Fruit fly (Drosophila melanogaster) whole organism, embryonic: ENCODE data around the gene CG10165.

Experiments
- Ada2b ChIP-seq: fragments of 200-800 bp; sonication (Bioruptor generic); IDR thresholded peaks from 2 replicates; pipeline ENCODE4 v1.3.6; 2022; ENCODE audit warnings: missing biosample characterization, missing genetic modification characterization
- Adf1 ChIP-seq: fragments of 200-800 bp; sonication (Bioruptor generic); IDR thresholded peaks from 2 replicates; pipeline ENCODE4 v1.3.6; 2022; ENCODE audit warnings: missing biosample characterization, missing genetic modification characterization
- B-H1 ChIP-seq: fragments of 200-800 bp; sonication (Bioruptor generic); IDR thresholded peaks from 3 replicates; pipeline ENCODE4 v1.3.6; 2022; ENCODE audit warnings: missing biosample characterization, missing genetic modification characterization
- CG1024 ChIP-seq: fragments of 200-800 bp; sonication (Bioruptor generic); IDR thresholded peaks from 2 replicates; pipeline ENCODE4 v1.3.6; 2022; ENCODE audit warnings: missing biosample characterization, missing genetic modification characterization
- CG10267 ChIP-seq: fragments of 200-800 bp; sonication (Bioruptor generic); optimal IDR thresholded peaks from 2 replicates; lab custom pipeline; 2018; ENCODE audit warnings: missing biosample characterization, mild to moderate bottlenecking, missing genetic modification characterization, moderate library complexity
- CG10543 ChIP-seq: fragments of 200-800 bp; sonication (Bioruptor generic); optimal IDR thresholded peaks from 3 replicates; lab custom pipeline; 2017; ENCODE audit warnings: missing biosample characterization, mild to moderate bottlenecking, missing genetic modification characterization, moderate library complexity
- CG11398 ChIP-seq: fragments of 200-800 bp; sonication (Bioruptor generic); optimal IDR thresholded peaks from 2 replicates; lab custom pipeline; 2016; ENCODE audit warnings: missing biosample characterization, missing genetic modification characterization
- CG11560 ChIP-seq: fragments of 200-800 bp; sonication (Bioruptor generic); IDR thresholded peaks from 3 replicates; pipeline ENCODE4 v1.3.6; 2022; ENCODE audit warnings: missing biosample characterization, missing genetic modification characterization
- CG12659 ChIP-seq: fragments of 200-800 bp; sonication (Bioruptor generic); optimal IDR thresholded peaks from 3 replicates; lab custom pipeline; 2017; ENCODE audit warnings: mild to moderate bottlenecking, missing biosample characterization, missing genetic modification reagents, missing genetic modification characterization
- CG12942 ChIP-seq: fragments of 200-800 bp; sonication (Bioruptor generic); optimal IDR thresholded peaks from 3 replicates; lab custom pipeline; 2016; ENCODE audit warnings: missing biosample characterization, missing genetic modification characterization
- CG14965 ChIP-seq: fragments of 200-800 bp; sonication (Bioruptor generic); optimal IDR thresholded peaks from 2 replicates; lab custom pipeline; 2016; ENCODE audit warnings: missing biosample characterization, missing genetic modification characterization, borderline replicate concordance
- CG15479 ChIP-seq: fragments of 200-800 bp; sonication (Bioruptor generic); optimal IDR thresholded peaks from 3 replicates; lab custom pipeline; 2019; ENCODE audit warnings: missing biosample characterization, mild to moderate bottlenecking, missing genetic modification characterization, moderate library complexity
- CG15514 ChIP-seq: fragments of 200-800 bp; sonication (Bioruptor generic); optimal IDR thresholded peaks from 3 replicates; lab custom pipeline; 2017; ENCODE audit warnings: missing biosample characterization, missing genetic modification characterization, mild to moderate bottlenecking, moderate library complexity, missing genetic modification reagents
- CG15601 ChIP-seq: fragments of 200-800 bp; sonication (Bioruptor generic); optimal IDR thresholded peaks from 3 replicates; lab custom pipeline; 2019; ENCODE audit warnings: missing biosample characterization, mild to moderate bottlenecking, missing genetic modification characterization, moderate library complexity
- CG17359 ChIP-seq: fragments of 200-800 bp; sonication (Bioruptor generic); optimal IDR thresholded peaks from 3 replicates; lab custom pipeline; 2018; ENCODE audit warnings: missing biosample characterization, mild to moderate bottlenecking, missing genetic modification characterization, moderate library complexity
- CG17568 ChIP-seq: fragments of 200-800 bp; sonication (Bioruptor generic); optimal IDR thresholded peaks from 2 replicates; lab custom pipeline; 2018; ENCODE audit warnings: missing biosample characterization, mild to moderate bottlenecking, missing genetic modification characterization, moderate library complexity
- CG1832 ChIP-seq: fragments of 200-800 bp; sonication (Bioruptor generic); optimal IDR thresholded peaks from 2 replicates; lab custom pipeline; 2017; ENCODE audit warnings: missing biosample characterization, mild to moderate bottlenecking, missing genetic modification characterization, inconsistent platforms
- CG2678 ChIP-seq: fragments of 200-800 bp; sonication (Bioruptor generic); optimal IDR thresholded peaks from 3 replicates; lab custom pipeline; 2019; ENCODE audit warnings: missing biosample characterization, mild to moderate bottlenecking, missing genetic modification characterization, moderate library complexity
- CG2889 ChIP-seq: fragments of 200-800 bp; sonication (Bioruptor generic); IDR thresholded peaks from 3 replicates; pipeline ENCODE4 v1.3.6; 2022; ENCODE audit warnings: missing biosample characterization, missing genetic modification characterization
- CG30403 ChIP-seq: fragments of 200-800 bp; sonication (Bioruptor generic); optimal IDR thresholded peaks from 3 replicates; lab custom pipeline; 2016; ENCODE audit warnings: missing biosample characterization, missing genetic modification characterization
- CG31365 ChIP-seq: fragments of 200-800 bp; sonication (Bioruptor generic); optimal IDR thresholded peaks from 2 replicates; lab custom pipeline; 2018; ENCODE audit warnings: missing biosample characterization, mild to moderate bottlenecking, missing genetic modification characterization
- CG3281 ChIP-seq: fragments of 200-800 bp; sonication (Bioruptor generic); optimal IDR thresholded peaks from 3 replicates; lab custom pipeline; 2017; ENCODE audit warnings: missing biosample characterization, mild to moderate bottlenecking, missing genetic modification characterization
- CG33213 ChIP-seq: fragments of 200-800 bp; sonication (Bioruptor generic); optimal IDR thresholded peaks from 3 replicates; lab custom pipeline; 2016; ENCODE audit warnings: missing biosample characterization, missing genetic modification characterization
- CG43689 ChIP-seq: fragments of 200-800 bp; sonication (Bioruptor generic); IDR thresholded peaks from 2 replicates; pipeline ENCODE4 v1.3.6; 2022; ENCODE audit warnings: missing biosample characterization, missing genetic modification characterization
- CG6654 ChIP-seq: fragments of 200-800 bp; sonication (Bioruptor generic); optimal IDR thresholded peaks from 2 replicates; lab custom pipeline; 2017; ENCODE audit warnings: missing biosample characterization, mild to moderate bottlenecking, missing genetic modification characterization
- CG7745 ChIP-seq: fragments of 200-800 bp; sonication (Bioruptor generic); optimal IDR thresholded peaks from 2 replicates; lab custom pipeline; 2018; ENCODE audit warnings: missing biosample characterization, mild to moderate bottlenecking, missing genetic modification characterization, moderate library complexity
- Dbx ChIP-seq: fragments of 200-800 bp; sonication (Bioruptor generic); IDR thresholded peaks from 3 replicates; pipeline ENCODE4 v1.3.6; 2022; ENCODE audit warnings: missing biosample characterization, missing genetic modification characterization
- Hmr ChIP-seq: fragments of 200-800 bp; sonication (Bioruptor generic); optimal IDR thresholded peaks from 3 replicates; lab custom pipeline; 2017; ENCODE audit warnings: mild to moderate bottlenecking, missing biosample characterization, missing genetic modification reagents, missing genetic modification characterization
- Hr39 ChIP-seq: fragments of >200 bp; optimal IDR thresholded peaks from 2 replicates; lab custom pipeline; 2017
- Myb ChIP-seq: fragments of 200-800 bp; sonication (Bioruptor generic); optimal IDR thresholded peaks from 2 replicates; lab custom pipeline; 2016; ENCODE audit warnings: missing biosample characterization, missing genetic modification characterization
- Tbp ChIP-seq: fragments of >200 bp; optimal IDR thresholded peaks from 2 replicates; lab custom pipeline; 2018; ENCODE audit warnings: missing biosample characterization, missing genetic modification characterization
- Vsx1 ChIP-seq: fragments of 200-800 bp; sonication (Bioruptor generic); optimal IDR thresholded peaks from 2 replicates; lab custom pipeline; 2017; ENCODE audit warnings: missing biosample characterization, mild to moderate bottlenecking, missing genetic modification characterization, missing genetic modification reagents
- aop ChIP-seq: fragments of 200-800 bp; sonication (Bioruptor generic); IDR thresholded peaks from 2 replicates; pipeline ENCODE4 v1.3.6; 2022; ENCODE audit warnings: missing biosample characterization, missing genetic modification characterization
- bbx ChIP-seq: fragments of 200-800 bp; sonication (Bioruptor generic); IDR thresholded peaks from 2 replicates; pipeline ENCODE4 v1.3.6; 2022; ENCODE audit warnings: missing biosample characterization, missing genetic modification characterization; ENCODE audit not compliant: partially characterized antibody
- bsh ChIP-seq, 2 experiments: fragments of 200-800 bp; sonication (Bioruptor generic); optimal IDR thresholded peaks; 2 replicates each; lab custom pipeline; 2017 to 2018; ENCODE audit warnings: mild to moderate bottlenecking in 2 of 2, missing biosample characterization in 2 of 2, missing genetic modification characterization in 2 of 2, moderate library complexity in 1 of 2
- cato ChIP-seq: fragments of 200-800 bp; sonication (Bioruptor generic); optimal IDR thresholded peaks from 2 replicates; lab custom pipeline; 2016; ENCODE audit warnings: missing biosample characterization, missing genetic modification characterization, borderline replicate concordance
- crol ChIP-seq: fragments of 200-800 bp; sonication (Bioruptor generic); IDR thresholded peaks from 2 replicates; pipeline ENCODE4 v1.3.6; 2022; ENCODE audit warnings: missing biosample characterization, missing genetic modification characterization
- fd64A ChIP-seq: fragments of 200-800 bp; sonication (Bioruptor generic); optimal IDR thresholded peaks from 3 replicates; lab custom pipeline; 2018; ENCODE audit warnings: missing biosample characterization, mild to moderate bottlenecking, missing genetic modification characterization
- ken ChIP-seq: fragments of 200-800 bp; sonication (Bioruptor generic); IDR thresholded peaks from 3 replicates; pipeline ENCODE4 v1.3.6; 2022; ENCODE audit warnings: missing biosample characterization, missing genetic modification characterization
- kni ChIP-seq: fragments of 200-800 bp; sonication (Bioruptor generic); optimal IDR thresholded peaks from 3 replicates; lab custom pipeline; 2017; ENCODE audit warnings: mild to moderate bottlenecking, missing biosample characterization, missing genetic modification reagents, missing genetic modification characterization
- p53 ChIP-seq: fragments of 200-800 bp; sonication (Bioruptor generic); optimal IDR thresholded peaks from 2 replicates; lab custom pipeline; 2016; ENCODE audit warnings: missing biosample characterization, missing genetic modification characterization
- peb ChIP-seq: fragments of 200-800 bp; sonication (Bioruptor generic); IDR thresholded peaks from 2 replicates; pipeline ENCODE4 v1.3.6; 2022; ENCODE audit warnings: missing biosample characterization, missing genetic modification characterization
- psq ChIP-seq: fragments of 200-800 bp; sonication (Bioruptor generic); optimal IDR thresholded peaks from 2 replicates; lab custom pipeline; 2017; ENCODE audit warnings: missing biosample characterization, missing genetic modification characterization
- repo ChIP-seq: fragments of 200-800 bp; sonication (Bioruptor generic); optimal IDR thresholded peaks from 2 replicates; lab custom pipeline; 2016; ENCODE audit warnings: missing biosample characterization, missing genetic modification characterization
- sc ChIP-seq, 3 experiments: fragments of >200 bp in 2 of 3; fragments of 200-800 bp in 1 of 3; sonication (Bioruptor generic) in 1 of 3; optimal IDR thresholded peaks; 2 replicates in 2 of 3; 3 replicates in 1 of 3; lab custom pipeline; 2017; ENCODE audit warnings: mild to moderate bottlenecking in 1 of 3, missing biosample characterization in 1 of 3, missing genetic modification characterization in 1 of 3, missing genetic modification reagents in 1 of 3
- slou ChIP-seq: fragments of 200-800 bp; sonication (Bioruptor generic); optimal IDR thresholded peaks from 3 replicates; lab custom pipeline; 2016; ENCODE audit warnings: missing biosample characterization, missing genetic modification characterization
- slp2 ChIP-seq: fragments of 200-800 bp; sonication (Bioruptor generic); optimal IDR thresholded peaks from 2 replicates; lab custom pipeline; 2016; ENCODE audit warnings: missing biosample characterization, missing genetic modification characterization
- sqz ChIP-seq: fragments of 200-800 bp; sonication (Bioruptor generic); optimal IDR thresholded peaks from 3 replicates; lab custom pipeline; 2018; ENCODE audit warnings: missing biosample characterization, mild to moderate bottlenecking, missing genetic modification characterization
- tgo ChIP-seq: fragments of 200-800 bp; sonication (Bioruptor generic); IDR thresholded peaks from 3 replicates; pipeline ENCODE4 v1.3.6; 2022; ENCODE audit warnings: missing biosample characterization, missing genetic modification characterization
- tup ChIP-seq: fragments of 200-800 bp; sonication (Bioruptor generic); optimal IDR thresholded peaks from 2 replicates; lab custom pipeline; 2016; ENCODE audit warnings: missing biosample characterization, mild to moderate bottlenecking, missing genetic modification characterization, moderate library complexity
- zf30C ChIP-seq: fragments of 200-800 bp; sonication (Bioruptor generic); optimal IDR thresholded peaks from 3 replicates; lab custom pipeline; 2018; ENCODE audit warnings: missing biosample characterization, mild to moderate bottlenecking, missing genetic modification characterization

Gene CG10165

dm6 chr2L:19526316-19526715, 3.8 kb downstream of the CG10165 start, which contains the start of the genes Dpm1 and CG10137 (continued):
- TF ChIP-seq CG11398 (GFP tag; lab: Kevin White, UChicago) = no peak
- no peak for TF ChIP-seq p53
- peak; percentile 65 for TF ChIP-seq Myb (GFP tag; lab: Kevin White, UChicago)
- no peak for TF ChIP-seq CG43689
- no peak for TF ChIP-seq peb (GFP tag; lab: Robert Waterston, UW)
- TF ChIP-seq CG15514 (GFP tag; lab: Kevin White, UChicago) = peak; percentile 46
- TF ChIP-seq CG3281 (GFP tag; lab: Kevin White, UChicago) = no peak
- TF ChIP-seq Ada2b (GFP tag; lab: Robert Waterston, UW) = no peak
- no peak for TF ChIP-seq CG2678 (tag; lab: Kevin White, UChicago)
- TF ChIP-seq Vsx1 (GFP tag; lab: Kevin White, UChicago) = no peak
- no peak for TF ChIP-seq CG6654 (GFP tag; lab: Kevin White, UChicago)
- TF ChIP-seq CG17568 (GFP tag; lab: Kevin White, UChicago) = no peak
- no peak for TF ChIP-seq B-H1
- no peak for TF ChIP-seq Adf1 (GFP tag; lab: Robert Waterston, UW)
- TF ChIP-seq CG15601 = peak; percentile 15
- TF ChIP-seq CG1832 (GFP tag; lab: Kevin White, UChicago) = no peak
- no peak for TF ChIP-seq repo (GFP tag; lab: Kevin White, UChicago)
- no peak for TF ChIP-seq zf30C (GFP tag; lab: Kevin White, UChicago)
- TF ChIP-seq CG12659 (GFP tag; lab: Kevin White, UChicago) = peak; percentile 82
- TF ChIP-seq CG7745 (tag; lab: Kevin White, UChicago) = no peak
- no peak for TF ChIP-seq CG33213 (GFP tag; lab: Kevin White, UChicago)
- TF ChIP-seq kni (GFP tag; lab: Kevin White, UChicago) = no peak
- peak; percentile 69 for TF ChIP-seq bbx (GFP tag; lab: Robert Waterston, UW)
- TF ChIP-seq CG12942 (GFP tag; lab: Kevin White, UChicago) = no peak
- TF ChIP-seq CG30403 = peak; percentile 4
- no peak for TF ChIP-seq cato (GFP tag; lab: Kevin White, UChicago)
- TF ChIP-seq fd64A = no peak
- no peak for TF ChIP-seq CG15479
- no peak for TF ChIP-seq sqz (GFP tag; lab: Kevin White, UChicago)
- no peak for TF ChIP-seq psq (GFP tag; lab: Kevin White, UChicago)
- no peak for TF ChIP-seq CG11560
- no peak for TF ChIP-seq CG2889 (GFP tag; lab: Robert Waterston, UW)
- no peak for TF ChIP-seq bsh (GFP tag; optimal IDR thresholded peaks at IDR 0.05; lab: Kevin White, UChicago)
- TF ChIP-seq tup (GFP tag; lab: Kevin White, UChicago) = no peak
- TF ChIP-seq sc (optimal IDR thresholded peaks at IDR 0.05; lab: Kevin White, UChicago) = no peak
- TF ChIP-seq sc (GFP tag; optimal IDR thresholded peaks at IDR 0.05; lab: Kevin White, UChicago) = no peak
- no peak for TF ChIP-seq crol (GFP tag; lab: Robert Waterston, UW)
- no peak for TF ChIP-seq ken (GFP tag; lab: Robert Waterston, UW)
- no peak for TF ChIP-seq aop (GFP tag; lab: Robert Waterston, UW)
- no peak for TF ChIP-seq slou (GFP tag; lab: Kevin White, UChicago)
- TF ChIP-seq Hmr (GFP tag; lab: Kevin White, UChicago) = peak; percentile 42
- TF ChIP-seq tgo (GFP tag; lab: Robert Waterston, UW) = no peak
- no peak for TF ChIP-seq Tbp (GFP tag; lab: Kevin White, UChicago)
- no peak for TF ChIP-seq CG17359 (tag; lab: Kevin White, UChicago)
- peak; percentile 96 for TF ChIP-seq CG10267 (tag; lab: Kevin White, UChicago)
- TF ChIP-seq CG10543 (GFP tag; lab: Kevin White, UChicago) = no peak
- TF ChIP-seq Hr39 = no peak
- TF ChIP-seq Dbx = no peak
- no peak for TF ChIP-seq CG1024 (GFP tag; lab: Robert Waterston, UW)
- TF ChIP-seq CG14965 = no peak
- no peak for TF ChIP-seq slp2 (GFP tag; lab: Kevin White, UChicago)
- TF ChIP-seq CG31365 (tag; lab: Kevin White, UChicago) = no peak
